Fruit fly (Drosophila melanogaster) whole organism, embryonic: ENCODE data around the gene Fbxl7.

Source experiments
- Asciz ChIP-seq: fragments of 200-800 bp; sonication (Bioruptor generic); optimal IDR thresholded peaks from 2 replicates; lab custom pipeline; 2017; ENCODE audit warnings: missing biosample characterization, mild to moderate bottlenecking, missing genetic modification characterization, missing genetic modification reagents
- Atf3 ChIP-seq: fragments of 200-800 bp; sonication (Bioruptor generic); optimal IDR thresholded peaks from 3 replicates; lab custom pipeline; 2016; ENCODE audit warnings: missing biosample characterization, missing genetic modification characterization
- Awh ChIP-seq: fragments of 200-800 bp; sonication (Bioruptor generic); IDR thresholded peaks from 2 replicates; pipeline ENCODE4, ENCODE4 v1.3.6; 2022; ENCODE audit warnings: missing biosample characterization, missing genetic modification characterization
- CG10654 ChIP-seq: fragments of 200-800 bp; sonication (Bioruptor generic); optimal IDR thresholded peaks from 2 replicates; lab custom pipeline; 2016; ENCODE audit warnings: missing biosample characterization, missing genetic modification characterization
- CG12219 ChIP-seq: fragments of 200-800 bp; sonication (Bioruptor generic); optimal IDR thresholded peaks from 3 replicates; lab custom pipeline; 2018; ENCODE audit warnings: missing biosample characterization, mild to moderate bottlenecking, missing genetic modification characterization
- CG13287 ChIP-seq: fragments of 200-800 bp; sonication (Bioruptor generic); IDR thresholded peaks from 2 replicates; pipeline ENCODE4 v1.3.6; 2022; ENCODE audit warnings: missing biosample characterization, missing genetic modification characterization; ENCODE audit not compliant: partially characterized antibody
- CG15011 ChIP-seq: fragments of 200-800 bp; sonication (Bioruptor generic); optimal IDR thresholded peaks from 3 replicates; lab custom pipeline; 2018; ENCODE audit warnings: missing biosample characterization, mild to moderate bottlenecking, missing genetic modification characterization
- CG1602 ChIP-seq: fragments of 200-800 bp; sonication (Bioruptor generic); optimal IDR thresholded peaks from 3 replicates; lab custom pipeline; 2016; ENCODE audit warnings: missing biosample characterization, missing genetic modification characterization
- CG18476 ChIP-seq: fragments of 200-800 bp; sonication (Bioruptor generic); optimal IDR thresholded peaks from 2 replicates; lab custom pipeline; 2016; ENCODE audit warnings: missing biosample characterization, mild to moderate bottlenecking, missing genetic modification characterization
- CG2889 ChIP-seq: fragments of 200-800 bp; sonication (Bioruptor generic); IDR thresholded peaks from 3 replicates; pipeline ENCODE4 v1.3.6; 2022; ENCODE audit warnings: missing biosample characterization, missing genetic modification characterization
- CG6654 ChIP-seq: fragments of 200-800 bp; sonication (Bioruptor generic); optimal IDR thresholded peaks from 2 replicates; lab custom pipeline; 2017; ENCODE audit warnings: missing biosample characterization, mild to moderate bottlenecking, missing genetic modification characterization
- CG6813 ChIP-seq: fragments of 200-800 bp; sonication (Bioruptor generic); optimal IDR thresholded peaks from 2 replicates; lab custom pipeline; 2017; ENCODE audit warnings: missing biosample characterization, missing genetic modification characterization, mild to moderate bottlenecking, moderate library complexity, missing genetic modification reagents
- CG7357 ChIP-seq: fragments of 200-800 bp; sonication (Bioruptor generic); IDR thresholded peaks from 3 replicates; pipeline ENCODE4 v1.3.6; 2022; ENCODE audit warnings: missing biosample characterization, missing genetic modification characterization
- CG7372 ChIP-seq: fragments of 200-800 bp; sonication (Bioruptor generic); IDR thresholded peaks from 2 replicates; pipeline ENCODE4 v1.3.6; 2022; ENCODE audit warnings: missing biosample characterization, missing genetic modification characterization
- Doc3 ChIP-seq: fragments of 200-800 bp; sonication (Bioruptor generic); IDR thresholded peaks from 3 replicates; pipeline ENCODE4 v1.3.6; 2022; ENCODE audit warnings: missing biosample characterization, missing genetic modification characterization; ENCODE audit not compliant: partially characterized antibody
- Drgx ChIP-seq: fragments of 200-800 bp; sonication (Bioruptor generic); IDR thresholded peaks from 2 replicates; pipeline ENCODE4 v1.3.6; 2022; ENCODE audit warnings: missing biosample characterization, missing genetic modification characterization
- Lim3 ChIP-seq: fragments of 200-800 bp; sonication (Bioruptor generic); IDR thresholded peaks from 2 replicates; pipeline ENCODE4 v1.3.6; 2022; ENCODE audit warnings: missing biosample characterization, missing genetic modification characterization
- Mrtf ChIP-seq: fragments of 200-800 bp; sonication (Bioruptor generic); IDR thresholded peaks from 3 replicates; pipeline ENCODE4 v1.3.6; 2022; ENCODE audit warnings: missing biosample characterization, missing genetic modification characterization
- Rfx ChIP-seq: fragments of 200-800 bp; sonication (Bioruptor generic); IDR thresholded peaks from 2 replicates; pipeline ENCODE4 v1.3.6; 2022; ENCODE audit warnings: missing biosample characterization, missing genetic modification characterization
- Ssrp ChIP-seq: fragments of 200-800 bp; sonication (Bioruptor generic); optimal IDR thresholded peaks from 2 replicates; lab custom pipeline; 2018; ENCODE audit warnings: missing biosample characterization, mild to moderate bottlenecking, missing genetic modification characterization, moderate library complexity
- Taf1 ChIP-seq: fragments of 200-800 bp; sonication (Bioruptor generic); IDR thresholded peaks from 2 replicates; pipeline ENCODE4 v1.3.6; 2022; ENCODE audit warnings: missing biosample characterization, missing genetic modification characterization
- al ChIP-seq: fragments of 200-800 bp; sonication (Bioruptor generic); IDR thresholded peaks from 2 replicates; pipeline ENCODE4 v1.3.6; 2022; ENCODE audit warnings: missing biosample characterization, missing genetic modification characterization
- aop ChIP-seq: fragments of 200-800 bp; sonication (Bioruptor generic); IDR thresholded peaks from 2 replicates; pipeline ENCODE4 v1.3.6; 2022; ENCODE audit warnings: missing biosample characterization, missing genetic modification characterization
- bsh ChIP-seq, 2 experiments: fragments of 200-800 bp; sonication (Bioruptor generic); optimal IDR thresholded peaks; 2 replicates each; lab custom pipeline; 2017 to 2018; ENCODE audit warnings: mild to moderate bottlenecking in 2 of 2, missing biosample characterization in 2 of 2, missing genetic modification characterization in 2 of 2, moderate library complexity in 1 of 2
- cad ChIP-seq: fragments of >200 bp; optimal IDR thresholded peaks from 2 replicates; lab custom pipeline; 2017; ENCODE audit warnings: missing biosample characterization, missing genetic modification characterization
- chm ChIP-seq: fragments of 200-800 bp; sonication (Bioruptor generic); IDR thresholded peaks from 2 replicates; pipeline ENCODE4 v1.3.6; 2022; ENCODE audit warnings: missing biosample characterization, missing genetic modification characterization
- corto ChIP-seq: fragments of 200-800 bp; sonication (Bioruptor generic); optimal IDR thresholded peaks from 2 replicates; lab custom pipeline; 2016; ENCODE audit warnings: missing biosample characterization, mild to moderate bottlenecking, missing genetic modification characterization, moderate library complexity
- da ChIP-seq: fragments of 200-800 bp; sonication (Bioruptor generic); optimal IDR thresholded peaks from 2 replicates; lab custom pipeline; 2016; ENCODE audit warnings: missing biosample characterization, missing genetic modification characterization
- dpn ChIP-seq, 2 experiments: fragments of 200-800 bp; sonication (Bioruptor generic); optimal IDR thresholded peaks; 3 replicates each; lab custom pipeline; 2016; ENCODE audit warnings: missing biosample characterization in 2 of 2, missing genetic modification characterization in 2 of 2
- ewg ChIP-seq: fragments of 200-800 bp; sonication (Bioruptor generic); optimal IDR thresholded peaks from 3 replicates; lab custom pipeline; 2017; ENCODE audit warnings: mild to moderate bottlenecking, missing biosample characterization, missing genetic modification reagents, missing genetic modification characterization
- exex ChIP-seq: fragments of 200-800 bp; sonication (Bioruptor generic); optimal IDR thresholded peaks from 4 replicates; lab custom pipeline; 2018; ENCODE audit warnings: missing biosample characterization, mild to moderate bottlenecking, missing genetic modification characterization, moderate library complexity
- fru ChIP-seq: fragments of >200 bp; optimal IDR thresholded peaks from 2 replicates; lab custom pipeline; 2017
- hbn ChIP-seq: fragments of 200-800 bp; sonication (Bioruptor generic); IDR thresholded peaks from 2 replicates; pipeline ENCODE4 v1.3.6; 2022; ENCODE audit warnings: missing biosample characterization, missing genetic modification characterization; ENCODE audit not compliant: partially characterized antibody
- jigr1 ChIP-seq: fragments of 200-800 bp; sonication (Bioruptor generic); IDR thresholded peaks from 3 replicates; pipeline ENCODE4 v1.3.6; 2022; ENCODE audit warnings: missing biosample characterization, missing genetic modification characterization
- kni ChIP-seq: fragments of 200-800 bp; sonication (Bioruptor generic); optimal IDR thresholded peaks from 3 replicates; lab custom pipeline; 2017; ENCODE audit warnings: mild to moderate bottlenecking, missing biosample characterization, missing genetic modification reagents, missing genetic modification characterization
- lmd ChIP-seq: fragments of 200-800 bp; sonication (Bioruptor generic); IDR thresholded peaks from 2 replicates; pipeline ENCODE4 v1.3.6; 2022; ENCODE audit warnings: missing biosample characterization, missing genetic modification characterization
- luna ChIP-seq: fragments of 200-800 bp; sonication (Bioruptor generic); optimal IDR thresholded peaks from 2 replicates; lab custom pipeline; 2016; ENCODE audit warnings: missing biosample characterization, missing genetic modification characterization
- mirr ChIP-seq: fragments of 200-800 bp; sonication (Bioruptor generic); optimal IDR thresholded peaks from 3 replicates; lab custom pipeline; 2018; ENCODE audit warnings: missing biosample characterization, mild to moderate bottlenecking, missing genetic modification characterization
- mld ChIP-seq: fragments of 200-800 bp; sonication (Bioruptor generic); IDR thresholded peaks from 3 replicates; pipeline ENCODE4 v1.3.6; 2022; ENCODE audit warnings: missing biosample characterization, missing genetic modification characterization; ENCODE audit not compliant: partially characterized antibody
- nom ChIP-seq: fragments of 200-800 bp; sonication (Bioruptor generic); optimal IDR thresholded peaks from 2 replicates; lab custom pipeline; 2017; ENCODE audit warnings: missing biosample characterization, missing genetic modification characterization, mild to moderate bottlenecking, moderate library complexity, missing genetic modification reagents
- org-1 ChIP-seq: fragments of 200-800 bp; sonication (Bioruptor generic); optimal IDR thresholded peaks from 2 replicates; lab custom pipeline; 2017; ENCODE audit warnings: missing biosample characterization, missing genetic modification characterization
- otp ChIP-seq: fragments of 200-800 bp; sonication (Bioruptor generic); IDR thresholded peaks from 3 replicates; pipeline ENCODE4, ENCODE4 v1.3.6; 2022; ENCODE audit warnings: missing biosample characterization, missing genetic modification characterization
- pb ChIP-seq: fragments of 200-800 bp; sonication (Bioruptor generic); optimal IDR thresholded peaks from 3 replicates; lab custom pipeline; 2016; ENCODE audit warnings: missing biosample characterization, missing genetic modification characterization
- row ChIP-seq: fragments of 200-800 bp; sonication (Bioruptor generic); IDR thresholded peaks from 3 replicates; pipeline ENCODE4 v1.3.6; 2022; ENCODE audit warnings: missing biosample characterization, missing genetic modification characterization
- sc ChIP-seq, 3 experiments: fragments of >200 bp in 2 of 3; fragments of 200-800 bp in 1 of 3; sonication (Bioruptor generic) in 1 of 3; optimal IDR thresholded peaks; 2 replicates in 2 of 3; 3 replicates in 1 of 3; lab custom pipeline; 2017; ENCODE audit warnings: mild to moderate bottlenecking in 1 of 3, missing biosample characterization in 1 of 3, missing genetic modification characterization in 1 of 3, missing genetic modification reagents in 1 of 3
- sim ChIP-seq: fragments of 200-800 bp; sonication (Bioruptor generic); IDR thresholded peaks from 2 replicates; pipeline ENCODE4 v1.3.6; 2022; ENCODE audit warnings: missing biosample characterization, missing genetic modification characterization
- sisA ChIP-seq: fragments of 200-800 bp; sonication (Bioruptor generic); IDR thresholded peaks from 2 replicates; pipeline ENCODE4 v1.3.6; 2022; ENCODE audit warnings: missing biosample characterization, missing genetic modification characterization
- sr ChIP-seq: fragments of 200-800 bp; sonication (Bioruptor generic); IDR thresholded peaks from 3 replicates; pipeline ENCODE4 v1.3.6; 2022; ENCODE audit warnings: missing biosample characterization, missing genetic modification characterization
- tgo ChIP-seq: fragments of 200-800 bp; sonication (Bioruptor generic); IDR thresholded peaks from 3 replicates; pipeline ENCODE4 v1.3.6; 2022; ENCODE audit warnings: missing biosample characterization, missing genetic modification characterization
- twi ChIP-seq: fragments of 200-800 bp; optimal IDR thresholded peaks from 2 replicates; lab custom pipeline; 2019; ENCODE audit warnings: missing biosample characterization, mild to moderate bottlenecking, missing genetic modification characterization, moderate library complexity
- wek ChIP-seq: fragments of 200-800 bp; sonication (Bioruptor generic); optimal IDR thresholded peaks from 3 replicates; lab custom pipeline; 2018; ENCODE audit warnings: missing biosample characterization, mild to moderate bottlenecking, missing genetic modification characterization, moderate library complexity

Gene Fbxl7

DNA sequence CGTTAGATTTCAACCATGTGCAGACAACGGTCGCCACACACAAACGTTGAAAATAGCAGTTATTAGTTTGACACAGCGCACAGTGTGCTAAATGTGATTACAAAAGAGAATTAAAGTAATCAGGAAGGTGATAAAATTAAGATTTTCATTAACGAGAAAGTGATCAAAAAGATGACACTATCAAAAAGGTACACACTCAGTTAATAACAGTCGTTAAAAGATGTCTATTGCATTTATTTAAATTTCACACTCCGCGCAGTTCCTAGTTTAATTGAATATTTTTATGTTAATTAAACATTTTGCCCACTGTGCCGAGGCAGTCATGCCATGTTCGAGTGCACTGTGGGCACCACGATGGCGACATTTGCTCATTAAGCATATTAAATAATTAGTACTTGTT lies 6.5 kb downstream of the Fbxl7 start (continued):
- TF ChIP-seq CG12219 (peak; percentile 47), CG7372 (GFP tag; lab: Robert Waterston, UW) (no peak), lmd (GFP tag; lab: Robert Waterston, UW) (peak; percentile 42; the same call in 1 of the 2 replicates), Drgx (GFP tag; lab: Robert Waterston, UW) (peak; percentile 74), sim (no peak), pb (GFP tag; lab: Kevin White, UChicago) (no peak), dpn (GFP tag; optimal IDR thresholded peaks at IDR 0.05; lab: Kevin White, UChicago) (peak in 1 of 2 experiments; percentile 37), Awh (GFP tag; lab: Robert Waterston, UW) (no peak), chm (GFP tag; lab: Robert Waterston, UW) (no peak), kni (GFP tag; lab: Kevin White, UChicago) (no peak), Lim3 (GFP tag; lab: Robert Waterston, UW) (no peak), CG2889 (GFP tag; lab: Robert Waterston, UW) (no peak), sisA (peak; percentile 41), CG13287 (GFP tag; lab: Robert Waterston, UW) (no peak), CG15011 (GFP tag; lab: Kevin White, UChicago) (no peak), Doc3 (GFP tag; lab: Robert Waterston, UW) (no peak), hbn (GFP tag; lab: Robert Waterston, UW) (no peak), CG10654 (GFP tag; lab: Kevin White, UChicago) (no peak), otp (GFP tag; lab: Robert Waterston, UW) (no peak), ewg (GFP tag; lab: Kevin White, UChicago) (no peak), exex (tag; lab: Kevin White, UChicago) (no peak), CG1602 (GFP tag; lab: Kevin White, UChicago) (peak; percentile 1), bsh (GFP tag; optimal IDR thresholded peaks at IDR 0.05; lab: Kevin White, UChicago) (peak; percentile 7 to 28), Ssrp (peak; percentile 17), twi (no peak), jigr1 (GFP tag; lab: Robert Waterston, UW) (no peak), Atf3 (GFP tag; lab: Kevin White, UChicago) (no peak), org-1 (GFP tag; lab: Kevin White, UChicago) (peak; percentile 30), aop (GFP tag; lab: Robert Waterston, UW) (no peak), da (GFP tag; lab: Kevin White, UChicago) (no peak), row (GFP tag; lab: Robert Waterston, UW) (peak; percentile 65), CG7357 (GFP tag; lab: Robert Waterston, UW) (peak; percentile 46; the same call in 1 of the 3 replicates), Taf1 (no peak), Asciz (GFP tag; lab: Kevin White, UChicago) (no peak), corto (GFP tag; lab: Kevin White, UChicago) (no peak), sr (GFP tag; lab: Robert Waterston, UW) (no peak), CG6813 (no peak), CG18476 (GFP tag; lab: Kevin White, UChicago) (no peak), fru (lab: Kevin White, UChicago) (no peak), mld (GFP tag; lab: Robert Waterston, UW) (no peak), tgo (GFP tag; lab: Robert Waterston, UW) (peak; percentile 50; the same call in 2 of the 3 replicates), al (GFP tag; lab: Robert Waterston, UW) (0 out of 2 replicates have a peak, but pooled peaks have one; percentile 16), CG6654 (GFP tag; lab: Kevin White, UChicago) (no peak), sc (optimal IDR thresholded peaks at IDR 0.05; lab: Kevin White, UChicago) (no peak), sc (GFP tag; optimal IDR thresholded peaks at IDR 0.05; lab: Kevin White, UChicago) (no peak), mirr (GFP tag; lab: Kevin White, UChicago) (no peak), Mrtf (no peak), wek (GFP tag; lab: Kevin White, UChicago) (no peak), Rfx (peak; percentile 40; the same call in 1 of the 2 replicates), luna (GFP tag; lab: Kevin White, UChicago) (no peak), nom (GFP tag; lab: Kevin White, UChicago) (no peak), cad (GFP tag; lab: Kevin White, UChicago) (no peak)
